Worm (Caenorhabditis elegans): ENCODE results near the gene F56D6.22.
"Not testable (repeated sequence)": the region's sequence is repeated elsewhere in the genome, so short reads cannot be mapped to it uniquely, and the experiment has no call there.

Gene F56D6.22

DNA sequence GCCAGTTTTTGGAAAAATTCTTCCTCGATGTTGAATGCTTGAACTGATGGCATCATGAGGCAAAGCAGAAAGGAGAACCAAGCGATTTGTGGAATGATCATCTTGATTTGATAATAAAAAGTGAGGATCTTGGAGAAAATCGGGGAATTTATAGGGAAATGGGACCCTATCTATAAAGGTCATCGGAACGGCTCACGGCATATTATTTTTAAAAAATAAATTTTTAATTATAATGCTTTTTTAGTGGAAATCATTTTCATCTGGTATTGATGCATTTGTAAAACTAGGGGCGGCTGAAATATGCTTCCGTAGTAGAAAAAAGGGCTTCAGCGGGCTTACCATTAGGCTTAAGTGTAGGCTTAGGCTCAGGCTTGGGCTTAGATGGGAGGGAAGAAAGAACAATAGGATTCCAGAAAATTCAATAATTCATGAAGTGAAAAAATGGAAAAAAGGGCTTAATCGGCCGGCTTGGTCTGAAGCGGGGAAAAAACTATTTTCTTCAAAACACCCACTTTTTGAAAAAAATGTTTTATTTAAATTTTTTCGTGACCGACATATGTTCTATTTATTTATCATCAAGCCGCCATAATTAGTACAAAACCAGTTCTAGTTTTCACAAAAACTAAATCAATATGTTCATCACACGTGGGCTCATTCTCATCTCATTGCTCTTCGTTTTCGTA, at the start of gene F56D6.22, which contains the start of gene F56D6.12:
Gene F56D6.22, minus strand, starts transcription at position 101 of the 683 bp plus-strand sequence.
Gene F56D6.12, plus strand, starts transcription at position 633 of the 683 bp plus-strand sequence.
- TF ChIP-seq unc-62 (GFP tag; optimal IDR thresholded peaks at IDR 0.05) = no peak

DNA sequence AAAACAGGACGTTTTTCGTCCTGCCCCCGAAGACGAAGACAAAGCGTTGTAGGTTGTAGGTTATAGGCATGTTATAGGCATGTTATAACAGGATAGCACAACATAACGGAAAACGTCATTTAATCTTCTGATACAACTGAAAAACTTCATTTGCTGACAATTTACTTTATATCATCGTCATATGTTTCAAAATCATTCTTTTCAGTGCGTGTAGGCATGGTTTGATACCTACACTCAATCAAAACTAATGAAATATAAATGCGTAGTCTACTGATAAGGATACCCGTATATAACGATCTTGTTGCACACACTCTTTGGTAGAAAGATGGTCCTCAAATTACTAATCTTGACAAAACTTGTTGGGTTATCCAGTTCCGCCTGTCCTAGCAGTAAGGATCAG, 49.3 kb upstream of the F56D6.22 start, which contains the start of gene clec-74:
Gene clec-74, plus strand, starts transcription at position 301 of the 400 bp plus-strand sequence.
- TF ChIP-seq unc-62 (GFP tag; optimal IDR thresholded peaks at IDR 0.05) = no peak

DNA sequence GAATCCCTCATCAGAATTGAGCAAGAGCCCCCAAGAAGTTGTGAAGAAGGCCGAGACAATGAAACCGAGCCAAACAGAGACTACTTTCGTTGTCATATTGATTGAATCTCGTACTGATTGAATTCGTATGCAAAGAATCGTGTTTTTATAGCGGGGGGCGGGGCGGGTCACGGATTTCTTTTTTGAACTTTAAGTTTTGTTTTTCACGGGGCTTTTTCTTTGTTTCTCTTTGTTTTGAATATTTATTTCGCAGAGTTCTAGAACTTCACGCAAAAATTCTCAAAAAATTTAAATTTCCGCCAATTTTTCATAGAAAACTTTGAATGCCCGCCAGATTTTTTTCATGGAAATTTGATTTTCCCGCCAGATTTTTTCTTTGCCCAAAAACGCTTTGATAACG, 48.7 kb upstream of the F56D6.22 start, which contains the start of gene clec-73:
Gene clec-73, minus strand, starts transcription at position 101 of the 400 bp plus-strand sequence.
- TF ChIP-seq unc-62 (GFP tag; optimal IDR thresholded peaks at IDR 0.05) = no peak

DNA sequence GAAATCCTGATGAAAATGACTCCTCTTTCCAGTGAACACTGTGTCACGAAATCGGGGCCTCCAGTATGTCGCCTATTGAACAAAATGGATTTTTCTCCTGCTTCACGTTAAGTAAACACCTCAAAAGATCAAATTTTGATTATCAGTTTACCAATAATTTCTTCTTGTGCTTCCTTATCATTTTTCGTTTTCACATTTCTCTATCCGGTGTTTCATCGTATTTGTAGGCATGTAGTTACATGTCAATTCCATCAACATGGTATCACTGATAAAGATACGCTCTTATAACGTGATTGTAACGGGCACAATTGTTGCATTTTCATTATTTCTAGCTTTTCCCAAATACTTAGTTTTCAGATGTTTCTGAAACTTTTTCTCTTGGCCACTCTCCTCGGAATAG, 37.1 kb upstream of the F56D6.22 start, which contains the start of gene clec-72:
Gene clec-72, plus strand, starts transcription at position 358 of the 400 bp plus-strand sequence.
- no peak for TF ChIP-seq unc-62 (GFP tag; optimal IDR thresholded peaks at IDR 0.05)

DNA sequence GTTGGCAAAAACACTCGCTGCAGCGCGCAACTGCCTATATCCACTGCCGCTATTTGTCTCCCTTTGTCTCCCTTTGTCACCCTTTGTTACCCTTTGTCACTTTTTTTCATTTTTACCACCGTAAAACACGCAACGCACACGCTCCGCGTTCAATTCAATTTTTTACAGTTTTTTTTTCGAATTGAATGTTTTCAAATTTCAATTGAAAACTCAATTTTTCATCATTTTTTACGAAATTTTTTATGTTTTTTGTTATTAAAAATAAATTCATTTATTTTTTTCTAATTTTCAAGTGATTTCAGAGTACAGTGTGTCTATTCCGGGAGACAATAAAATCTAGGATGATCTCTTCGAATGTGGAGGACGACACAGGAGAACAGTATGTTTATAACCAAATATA, 35.6 kb upstream of the F56D6.22 start, which contains the start of gene Y46C8AL.11:
Gene Y46C8AL.11, plus strand, starts transcription at position 301 of the 400 bp plus-strand sequence.
- TF ChIP-seq unc-62 (GFP tag; optimal IDR thresholded peaks at IDR 0.05) = no peak

DNA sequence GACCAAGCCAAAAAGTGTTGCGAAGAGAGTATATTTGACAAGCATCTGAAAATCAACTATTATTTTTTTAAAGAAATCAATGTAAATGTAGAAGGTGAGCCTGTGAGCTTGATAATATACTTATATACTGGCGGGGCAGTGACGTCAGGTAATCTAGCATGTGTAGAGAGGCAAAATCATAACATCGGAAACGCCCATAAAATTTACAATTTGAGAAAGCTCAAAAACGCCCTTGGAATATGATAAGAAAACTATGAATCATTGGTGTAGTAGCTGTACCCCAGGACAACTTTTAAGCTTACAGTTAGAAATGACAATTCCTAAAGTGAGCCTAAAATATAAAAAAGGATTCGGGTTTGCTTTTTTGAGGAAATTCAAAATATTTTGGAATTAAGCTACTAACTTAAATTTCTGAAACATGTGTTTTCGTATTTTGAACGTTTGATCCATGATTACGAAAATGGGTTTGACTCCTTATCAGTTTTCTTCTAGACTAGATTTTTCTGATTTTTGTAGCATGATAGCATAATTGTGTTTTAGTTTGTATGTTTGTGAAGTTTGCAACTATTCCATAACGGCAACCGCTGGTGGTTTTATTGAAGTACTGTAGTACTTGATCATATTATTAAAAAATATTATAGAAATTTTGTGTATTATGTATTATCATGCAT, 34.4 kb upstream of the F56D6.22 start, which contains the start of gene clec-174:
Gene clec-174, minus strand, starts transcription at position 51 of the 671 bp plus-strand sequence.
- TF ChIP-seq unc-62 (GFP tag; optimal IDR thresholded peaks at IDR 0.05) = no peak

DNA sequence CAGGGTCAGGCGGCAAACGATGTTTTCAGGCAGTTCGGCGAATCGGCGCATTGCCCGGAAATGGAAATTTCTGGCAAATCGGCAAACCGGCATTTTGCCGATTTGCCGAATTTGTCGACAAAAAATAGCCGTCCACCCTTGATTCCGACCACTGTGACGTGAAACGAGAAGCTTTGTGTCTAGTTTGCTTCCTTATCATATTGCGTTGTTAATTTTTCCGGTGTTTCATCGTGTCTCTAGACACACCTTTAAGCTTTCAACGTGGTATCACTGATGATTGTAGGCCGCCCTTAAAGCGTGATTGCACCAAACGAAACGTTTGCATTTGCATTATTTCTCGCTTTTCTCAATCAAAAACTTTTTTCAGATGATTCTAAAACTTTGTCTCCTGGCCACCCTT, 29.7 kb upstream of the F56D6.22 start, which contains the start of gene clec-71:
Gene clec-71, plus strand, starts transcription at position 362 of the 400 bp plus-strand sequence.
- TF ChIP-seq unc-62 (GFP tag; optimal IDR thresholded peaks at IDR 0.05) = no peak

DNA sequence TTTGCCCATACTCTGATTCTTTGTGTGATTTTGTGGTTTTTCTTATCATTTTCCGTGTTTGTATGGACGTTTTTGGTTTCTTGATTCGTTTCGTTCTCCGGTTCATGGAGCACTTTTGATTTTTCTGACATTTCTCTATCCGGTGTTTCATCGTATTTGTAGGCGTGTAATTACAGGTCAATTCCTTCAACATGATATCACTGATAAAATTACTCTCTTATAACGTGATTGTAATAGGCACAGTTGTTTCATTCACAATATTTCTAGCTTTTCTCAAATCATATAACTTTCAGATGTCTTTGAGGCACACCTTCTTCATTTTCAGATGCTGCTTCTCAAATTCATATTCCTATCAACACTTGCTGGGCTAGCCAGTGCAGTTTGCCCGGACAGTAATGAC, 25.0 kb upstream of the F56D6.22 start, which contains the start of gene clec-70:
Gene clec-70, plus strand, starts transcription at position 301 of the 400 bp plus-strand sequence.
- TF ChIP-seq unc-62 (GFP tag; optimal IDR thresholded peaks at IDR 0.05) = not testable (repeated sequence)

DNA sequence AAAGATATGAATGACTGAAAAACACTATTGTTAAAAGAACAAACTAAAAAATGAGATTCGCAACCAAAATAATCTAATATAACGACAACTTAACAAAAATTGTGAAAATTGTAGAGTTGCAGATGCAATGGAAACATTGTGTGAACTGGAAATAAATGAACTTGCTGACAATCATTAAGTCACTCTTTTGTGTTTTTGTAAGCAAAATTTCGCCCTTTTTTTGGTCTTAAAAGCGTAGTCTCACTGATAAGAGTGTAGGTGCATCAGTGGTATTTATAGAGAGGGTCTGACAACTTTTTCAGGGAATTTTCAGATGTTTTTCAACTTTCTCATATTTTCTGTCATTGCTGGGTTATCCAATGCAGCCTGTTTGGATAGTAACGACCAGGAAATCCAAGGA, 18.7 kb upstream of the F56D6.22 start, which contains the start of gene clec-68:
Gene clec-68, plus strand, starts transcription at position 301 of the 400 bp plus-strand sequence.
- TF ChIP-seq unc-62 (GFP tag; optimal IDR thresholded peaks at IDR 0.05) = no peak

DNA sequence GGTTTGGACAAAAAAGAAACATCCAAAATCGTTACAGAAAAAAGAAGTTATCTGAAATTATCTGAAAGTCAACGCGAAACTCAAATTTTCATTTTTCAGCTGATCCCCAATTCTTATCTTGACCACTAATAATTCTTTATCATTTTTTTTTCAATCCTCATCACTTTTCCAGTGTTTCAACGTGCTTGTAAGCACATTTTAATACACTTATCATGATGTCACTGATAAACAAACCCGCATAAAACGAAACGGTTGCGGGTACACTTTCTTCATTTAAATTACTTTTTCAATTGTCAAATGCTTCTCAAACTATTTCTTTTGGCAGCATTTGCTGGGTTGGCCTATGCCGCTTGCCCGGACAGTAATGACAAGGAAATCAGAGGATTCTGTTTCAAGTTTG, 14.5 kb upstream of the F56D6.22 start, which contains the start of gene clec-67:
Gene clec-67, plus strand, starts transcription at position 268 of the 400 bp plus-strand sequence.
- TF ChIP-seq unc-62 (GFP tag; optimal IDR thresholded peaks at IDR 0.05) = no peak

DNA sequence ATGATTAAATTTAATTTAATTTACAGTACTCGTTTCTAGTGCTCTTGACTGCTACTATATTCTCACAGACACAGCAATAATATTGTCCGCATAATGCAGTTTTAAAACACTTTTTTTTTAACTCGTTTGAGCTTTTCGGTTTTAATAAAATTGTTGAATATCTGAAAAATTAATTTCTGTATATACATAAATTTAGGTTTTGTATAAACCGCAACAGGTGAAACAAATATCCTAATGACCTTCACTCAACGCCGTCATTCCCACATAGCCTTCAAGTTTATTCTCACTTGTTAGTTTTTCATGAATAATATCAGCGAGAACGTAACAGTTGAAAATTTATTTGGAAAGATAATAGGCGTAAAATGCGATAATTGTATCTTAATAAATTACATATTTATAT, 12.1 kb upstream of the F56D6.22 start, which contains the start of gene srz-19:
Gene srz-19, plus strand, starts transcription at position 301 of the 400 bp plus-strand sequence.
- no peak for TF ChIP-seq unc-62 (GFP tag; optimal IDR thresholded peaks at IDR 0.05)

DNA sequence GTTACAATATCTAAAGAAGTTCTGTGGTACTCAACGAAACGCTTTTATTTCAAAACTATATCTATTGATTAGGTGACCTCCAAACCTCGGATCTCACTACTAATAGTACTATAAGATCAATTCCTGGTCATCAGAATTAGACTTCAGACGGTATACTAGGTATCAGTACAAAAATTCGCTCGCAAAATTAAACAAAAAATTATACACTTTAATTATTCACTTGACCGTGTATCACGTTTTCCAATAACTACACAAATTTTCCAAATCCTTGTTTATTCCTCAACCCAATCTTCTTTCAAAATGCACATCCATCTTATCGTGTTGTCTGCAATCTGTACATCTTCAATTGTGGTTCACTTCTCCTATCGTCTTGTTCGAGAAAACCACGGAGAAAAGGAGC, 10.8 kb upstream of the F56D6.22 start, which contains the start of gene F56D6.23:
Gene F56D6.23, plus strand, starts transcription at position 301 of the 400 bp plus-strand sequence.
- no peak for TF ChIP-seq unc-62 (GFP tag; optimal IDR thresholded peaks at IDR 0.05)

DNA sequence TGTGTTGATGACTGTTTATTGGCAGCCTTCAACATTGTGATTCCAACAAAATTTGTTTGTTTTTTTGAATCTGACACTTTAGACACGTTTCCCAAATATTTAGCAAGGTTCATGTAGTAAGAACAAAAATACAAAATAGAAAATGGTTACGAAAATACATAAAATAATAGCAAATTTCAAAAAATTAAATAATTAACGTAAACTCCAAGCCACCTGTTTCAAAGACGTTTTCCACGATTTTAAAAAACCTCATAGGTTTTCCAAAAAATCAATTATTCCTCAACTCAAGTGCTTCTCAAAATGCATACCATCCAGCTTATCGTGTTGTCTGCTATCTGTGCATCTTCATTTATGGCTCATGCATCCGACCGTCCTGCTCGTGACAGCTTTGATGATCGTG, 10.0 kb upstream of the F56D6.22 start, which contains the start of gene F56D6.14:
Gene F56D6.14, plus strand, starts transcription at position 301 of the 400 bp plus-strand sequence.
- no peak for TF ChIP-seq unc-62 (GFP tag; optimal IDR thresholded peaks at IDR 0.05)

DNA sequence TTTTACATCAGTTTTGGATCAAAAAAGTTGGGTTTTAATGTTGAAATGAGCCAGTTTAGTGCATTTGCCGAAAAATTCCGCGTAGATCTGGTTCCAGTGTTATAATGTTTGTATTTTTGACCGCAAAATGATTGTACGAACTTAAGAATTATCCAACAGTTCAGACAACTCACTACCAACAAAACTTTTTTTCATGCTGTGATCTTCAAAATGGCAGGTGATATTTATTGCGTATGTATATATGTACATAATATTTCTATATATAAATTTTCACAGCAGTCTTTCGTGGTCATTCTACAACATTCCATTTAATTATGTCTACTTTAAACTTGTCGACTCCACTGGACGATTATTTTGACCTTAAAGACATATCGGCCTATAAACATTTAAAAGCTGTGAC, 7.9 kb upstream of the F56D6.22 start, which contains the start of gene srz-20:
Gene srz-20, plus strand, starts transcription at position 301 of the 400 bp plus-strand sequence.
- no peak for TF ChIP-seq unc-62 (GFP tag; optimal IDR thresholded peaks at IDR 0.05)

DNA sequence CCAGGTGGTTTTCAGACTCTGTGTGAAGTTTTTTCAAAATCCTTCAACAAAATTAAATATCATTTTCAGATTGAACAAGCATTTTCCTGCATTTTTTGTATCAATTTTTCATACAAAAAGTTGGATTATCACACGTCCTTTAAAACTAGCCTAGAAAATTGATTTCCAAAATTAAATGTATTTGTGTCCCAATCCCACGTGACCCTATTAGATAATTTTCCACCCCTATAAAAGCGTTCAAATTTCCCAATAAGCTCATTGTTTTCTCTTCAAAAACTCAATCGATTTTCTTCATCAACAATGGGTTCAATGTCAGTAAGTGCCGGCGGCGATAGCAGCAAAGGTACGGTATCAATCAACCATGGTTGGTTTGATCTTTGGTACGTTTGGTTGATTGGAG, 7.1 kb upstream of the F56D6.22 start, which contains the start of gene F56D6.19:
Gene F56D6.19, plus strand, starts transcription at position 301 of the 400 bp plus-strand sequence.
- TF ChIP-seq unc-62 (GFP tag; optimal IDR thresholded peaks at IDR 0.05) = no peak

DNA sequence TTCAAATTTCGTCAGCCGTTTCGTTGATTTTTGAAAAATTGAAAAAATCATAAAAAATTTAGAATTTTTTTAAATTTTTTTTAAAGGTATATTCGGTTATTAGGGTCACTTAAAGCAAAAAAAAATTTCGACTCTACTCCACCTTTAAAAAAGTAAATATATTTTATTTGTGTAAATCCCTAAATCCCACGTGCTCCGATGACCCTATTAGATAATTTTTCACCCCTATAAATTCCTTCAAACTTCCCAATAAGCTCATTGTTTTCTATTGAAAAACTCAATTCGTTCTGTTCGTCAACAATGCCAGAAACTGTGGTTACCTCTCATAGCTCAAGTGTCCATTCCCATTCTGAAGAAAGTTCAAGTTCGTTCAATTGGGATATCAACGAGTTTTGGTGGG, 5.2 kb upstream of the F56D6.22 start, which contains the start of gene F56D6.20:
Gene F56D6.20, plus strand, starts transcription at position 301 of the 400 bp plus-strand sequence.
- no peak for TF ChIP-seq unc-62 (GFP tag; optimal IDR thresholded peaks at IDR 0.05)
